Worm (Caenorhabditis elegans) whole organism, L2 larva: Measurements from ENCODE around the gene ZC513.2.

Experiments used
- R02D3.7 ChIP-seq: fragments of 150-350 bp; optimal IDR thresholded peaks from 2 replicates; lab custom pipeline; 2014; ENCODE audit warnings: missing biosample characterization, missing genetic modification characterization
- Y55F3AM.14 ChIP-seq: fragments of 200-800 bp; sonication (Bioruptor generic); optimal IDR thresholded peaks from 2 replicates; lab custom pipeline; 2018; ENCODE audit warnings: mild to moderate bottlenecking, missing genetic modification characterization, missing compliant biosample characterization
- aly-2 ChIP-seq: fragments of 150-350 bp; optimal IDR thresholded peaks from 2 replicates; lab custom pipeline; 2014; ENCODE audit warnings: missing biosample characterization, missing genetic modification characterization
- elt-1 ChIP-seq: fragments of 150-350 bp; optimal IDR thresholded peaks from 2 replicates; lab custom pipeline; 2014; ENCODE audit warnings: missing biosample characterization, missing genetic modification characterization
- nhr-11 ChIP-seq: fragments of 150-350 bp; optimal IDR thresholded peaks from 2 replicates; lab custom pipeline; 2014; ENCODE audit warnings: missing biosample characterization, missing genetic modification characterization
- nhr-237 ChIP-seq: fragments of 150-350 bp; optimal IDR thresholded peaks from 2 replicates; lab custom pipeline; 2014; ENCODE audit warnings: missing biosample characterization, missing genetic modification characterization
- sma-3 ChIP-seq: sonication (generic microtip); optimal IDR thresholded peaks from 2 replicates; lab custom pipeline; 2016; ENCODE audit warnings: missing genetic modification reagents, missing genetic modification characterization, missing compliant biosample characterization
- ztf-11 ChIP-seq: sonication (generic microtip); optimal IDR thresholded peaks from 2 replicates; lab custom pipeline; 2017; ENCODE audit warnings: missing biosample characterization, missing genetic modification characterization

- TF ChIP-seq nhr-237 (tag; lab: Kevin White, UChicago): no peak
- TF ChIP-seq Y55F3AM.14 (GFP tag; lab: Kevin White, UChicago): no peak
- no peak for TF ChIP-seq elt-1 (tag; lab: Kevin White, UChicago)
- no peak for TF ChIP-seq R02D3.7 (tag; lab: Kevin White, UChicago)
- TF ChIP-seq aly-2: no peak
- no peak for TF ChIP-seq nhr-11 (tag; lab: Kevin White, UChicago)
- TF ChIP-seq ztf-11: no peak
- TF ChIP-seq sma-3 (GFP tag; lab: Kevin White, UChicago): no peak
Observed at ce11 chrV:8039606-8040005, 14.6 kb upstream of the ZC513.2 start.
